Worm (Caenorhabditis elegans) whole organism, early embryonic: ENCODE results near the gene F35B3.4.

Experiments
- B0310.2 ChIP-seq: sonication (generic microtip); optimal IDR thresholded peaks from 2 replicates; lab custom pipeline; 2016; ENCODE audit warnings: mild to moderate bottlenecking, missing genetic modification characterization, missing compliant biosample characterization
- F13C5.2 ChIP-seq: sonication (generic microtip); optimal IDR thresholded peaks from 2 replicates; lab custom pipeline; 2017; ENCODE audit warnings: mild to moderate bottlenecking, missing genetic modification characterization, inconsistent platforms, missing compliant biosample characterization
- aly-1 ChIP-seq: sonication (generic microtip); optimal IDR thresholded peaks from 2 replicates; lab custom pipeline; 2016; ENCODE audit warnings: missing genetic modification characterization, missing compliant biosample characterization
- ama-1 ChIP-seq: fragments of 150-350 bp; optimal IDR thresholded peaks from 2 replicates; lab custom pipeline; 2014
- flt-1 ChIP-seq: fragments of 200-800 bp; sonication (Bioruptor generic); IDR thresholded peaks from 2 replicates; pipeline ENCODE4 v1.3.6; 2022; ENCODE audit warnings: missing genetic modification characterization, missing compliant biosample characterization
- hmg-4 ChIP-seq: fragments of 200-800 bp; sonication (Bioruptor generic); optimal IDR thresholded peaks from 2 replicates; lab custom pipeline; 2018; ENCODE audit warnings: mild to moderate bottlenecking, missing genetic modification characterization, missing compliant biosample characterization
- scrt-1 ChIP-seq: fragments of 200-800 bp; sonication (Bioruptor generic); IDR thresholded peaks from 2 replicates; pipeline ENCODE4 v1.3.6; 2022; ENCODE audit warnings: missing genetic modification characterization, missing compliant biosample characterization
- sea-1 ChIP-seq: fragments of 200-800 bp; sonication (Bioruptor generic); conservative IDR thresholded peaks from 2 replicates; pipeline ENCODE4 v1.3.6; 2022; ENCODE audit warnings: missing genetic modification characterization, missing compliant biosample characterization
- tbx-11 ChIP-seq: fragments of 200-800 bp; sonication (Bioruptor generic); IDR thresholded peaks from 2 replicates; pipeline ENCODE4 v1.3.6; 2022; ENCODE audit warnings: missing genetic modification characterization, missing compliant biosample characterization
- tbx-37 ChIP-seq: fragments of 200-800 bp; sonication (Bioruptor generic); conservative IDR thresholded peaks from 2 replicates; pipeline ENCODE4 v1.3.6; 2022; ENCODE audit warnings: missing genetic modification reagents, missing genetic modification characterization, missing compliant biosample characterization

ce11 chrX:17038616-17039015 is 17.9 kb upstream of the F35B3.4 start:
- no peak for TF ChIP-seq tbx-11 (GFP tag; lab: Robert Waterston, UW)
- no peak for TF ChIP-seq scrt-1 (GFP tag; lab: Robert Waterston, UW)
- TF ChIP-seq F13C5.2 (tag; lab: Kevin White, UChicago): no peak
- no peak for TF ChIP-seq ama-1 (lab: Kevin White, UChicago)
- TF ChIP-seq B0310.2 (tag; lab: Kevin White, UChicago): no peak
- no peak for TF ChIP-seq aly-1 (tag; lab: Kevin White, UChicago)
- no peak for TF ChIP-seq flt-1 (GFP tag; lab: Robert Waterston, UW)
- no peak for TF ChIP-seq sea-1 (GFP tag; lab: Robert Waterston, UW)
- TF ChIP-seq tbx-37 (GFP tag; lab: Robert Waterston, UW): no peak
- no peak for TF ChIP-seq hmg-4 (GFP tag; lab: Kevin White, UChicago)
